Worm (Caenorhabditis elegans) whole organism, midembryonic: Measurements from ENCODE around the gene T23D5.8.

ENCODE experiments used
- T22C8.4 ChIP-seq: fragments of 200-800 bp; sonication (Bioruptor generic); IDR thresholded peaks from 2 replicates; pipeline ENCODE4 v1.3.6; 2022; ENCODE audit warnings: missing genetic modification characterization, missing compliant biosample characterization
- cog-1 ChIP-seq: sonication (generic microtip); optimal IDR thresholded peaks from 2 replicates; lab custom pipeline; 2016; ENCODE audit warnings: missing genetic modification characterization, missing compliant biosample characterization
- flt-1 ChIP-seq: fragments of 200-800 bp; sonication (Bioruptor generic); IDR thresholded peaks from 2 replicates; pipeline ENCODE4 v1.3.6; 2022; ENCODE audit warnings: missing genetic modification characterization, missing compliant biosample characterization
- klf-2 ChIP-seq: fragments of 200-800 bp; sonication (Bioruptor generic); conservative IDR thresholded peaks from 2 replicates; pipeline ENCODE4 v1.3.6; 2022; ENCODE audit warnings: missing genetic modification reagents, missing genetic modification characterization, missing compliant biosample characterization
- med-1 ChIP-seq: sonication (generic microtip); optimal IDR thresholded peaks from 2 replicates; lab custom pipeline; 2017; ENCODE audit warnings: missing genetic modification characterization, mild to moderate bottlenecking, missing compliant biosample characterization, antibody characterized with exemption, missing genetic modification reagents; ENCODE audit not compliant: insufficient read depth
- ref-1 ChIP-seq: fragments of 200-800 bp; sonication (Bioruptor generic); conservative IDR thresholded peaks from 2 replicates; pipeline ENCODE4 v1.3.6; 2022; ENCODE audit warnings: missing genetic modification reagents, missing genetic modification characterization, missing compliant biosample characterization
- tab-1 ChIP-seq: fragments of 200-800 bp; sonication (Bioruptor generic); IDR thresholded peaks from 2 replicates; pipeline ENCODE4 v1.3.6; 2022; ENCODE audit warnings: missing genetic modification characterization, missing compliant biosample characterization
- ztf-23 ChIP-seq: fragments of 200-800 bp; sonication (Bioruptor generic); IDR thresholded peaks from 2 replicates; pipeline ENCODE4 v1.3.6; 2022; ENCODE audit warnings: missing genetic modification reagents, missing genetic modification characterization, missing compliant biosample characterization

DNA sequence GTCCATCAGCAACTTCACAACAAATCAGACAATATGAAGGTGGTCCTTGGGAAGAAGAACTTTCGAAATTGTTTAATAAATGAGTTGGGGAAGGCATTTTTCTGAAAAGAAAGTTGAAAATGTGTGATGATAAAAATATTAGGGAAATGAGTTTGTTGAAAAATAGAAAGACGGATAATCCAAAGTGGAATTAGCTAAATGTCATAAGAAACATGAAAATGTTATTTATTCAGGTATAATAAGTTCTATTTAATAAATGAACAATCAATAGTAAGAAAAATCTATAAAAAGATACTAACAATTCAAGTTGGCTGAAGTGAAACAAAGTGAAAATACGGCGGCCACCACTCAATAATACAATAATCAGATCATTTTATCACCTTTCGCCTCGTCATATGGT is 46.0 kb downstream of the T23D5.8 start, which contains the start of gene nhr-53:
- TF ChIP-seq ztf-23 (GFP tag; lab: Robert Waterston, UW): no peak
- TF ChIP-seq tab-1 (GFP tag; lab: Robert Waterston, UW): no peak
- TF ChIP-seq flt-1 (GFP tag; lab: Robert Waterston, UW): no peak
- no peak for TF ChIP-seq T22C8.4 (GFP tag; lab: Robert Waterston, UW)
- no peak for TF ChIP-seq cog-1 (tag; lab: Kevin White, UChicago)
- no peak for TF ChIP-seq med-1
- TF ChIP-seq ref-1: no peak
- TF ChIP-seq klf-2 (GFP tag; lab: Robert Waterston, UW): no peak
